Worm (Caenorhabditis elegans): ENCODE measurements around the gene Y46D2A.3.

ce11 chrII:3296644-3297043 lies 30.4 kb downstream of the Y46D2A.3 start, which contains the start of gene btb-16:
- TF ChIP-seq dpl-1 (GFP tag; optimal IDR thresholded peaks at IDR 0.05) (no peak), F37D6.2 (tag; optimal IDR thresholded peaks at IDR 0.05) (no peak)
